Worm (Caenorhabditis elegans): Measurements from ENCODE around the gene cdk-11.1.

DNA sequence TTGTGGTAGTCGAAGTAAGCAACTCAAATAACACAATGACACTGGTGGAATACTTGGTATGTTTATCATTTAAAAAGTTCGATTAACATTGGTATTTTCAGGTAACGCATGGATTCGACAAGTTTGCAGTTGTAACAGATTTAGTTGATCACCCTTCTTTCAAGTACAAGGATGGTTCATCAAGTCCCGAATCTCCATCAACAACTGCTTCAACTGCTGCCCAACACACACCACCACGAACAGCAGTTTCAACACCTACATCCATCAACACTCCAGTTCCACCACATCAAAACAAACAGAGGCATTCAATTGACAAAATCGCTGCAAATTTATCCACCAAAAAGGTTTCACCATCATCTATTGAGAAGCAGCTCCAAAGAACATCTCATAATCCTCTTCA is 16.5 kb upstream of the cdk-11.1 start:
- no peak for TF ChIP-seq snpc-4 (tag; optimal IDR thresholded peaks at IDR 0.05)
- no peak for TF ChIP-seq unc-120 (tag; optimal IDR thresholded peaks at IDR 0.05; ENCODE audit: poor library complexity, severe bottlenecking)
- no peak for TF ChIP-seq sptf-1 (tag; optimal IDR thresholded peaks at IDR 0.05)
- no peak for TF ChIP-seq mep-1 (tag; optimal IDR thresholded peaks at IDR 0.05)
- no peak for TF ChIP-seq nhr-76 (tag; optimal IDR thresholded peaks at IDR 0.05)
- no peak for TF ChIP-seq pha-4 (tag; optimal IDR thresholded peaks at IDR 0.05)
- TF ChIP-seq ces-1 (GFP tag; optimal IDR thresholded peaks at IDR 0.05), result no peak
- TF ChIP-seq nhr-12 (tag; optimal IDR thresholded peaks at IDR 0.05), result no peak
- no peak for TF ChIP-seq unc-62 (GFP tag; optimal IDR thresholded peaks at IDR 0.05)
- TF ChIP-seq lin-13 (tag; optimal IDR thresholded peaks at IDR 0.05), result no peak
- TF ChIP-seq elt-3 (tag; optimal IDR thresholded peaks at IDR 0.05), result no peak
- TF ChIP-seq blmp-1 (tag; optimal IDR thresholded peaks at IDR 0.05), result no peak
- no peak for TF ChIP-seq nhr-2 (tag; optimal IDR thresholded peaks at IDR 0.05)
- no peak for TF ChIP-seq ztf-11 (tag; optimal IDR thresholded peaks at IDR 0.05)
